Worm (Caenorhabditis elegans) whole organism, L4 larva: ENCODE measurements around the gene smf-3.
A peak's percentile ranks its signal among the peaks of the same experiment; 100 is the strongest.

ENCODE experiments used
- D1046.2 ChIP-seq: fragments of 200-800 bp; sonication (Bioruptor generic); IDR thresholded peaks from 2 replicates; pipeline ENCODE4 v1.3.6; 2022; ENCODE audit warnings: missing genetic modification characterization, missing compliant biosample characterization
- F37D6.2 ChIP-seq: sonication (generic microtip); optimal IDR thresholded peaks from 2 replicates; lab custom pipeline; 2016; ENCODE audit warnings: mild to moderate bottlenecking, missing genetic modification characterization, missing compliant biosample characterization
- R02D3.7 ChIP-seq: fragments of 150-350 bp; sonication (generic microtip); optimal IDR thresholded peaks from 3 replicates; lab custom pipeline; 2014; ENCODE audit warnings: missing biosample characterization, missing genetic modification characterization
- T20F7.1 ChIP-seq: fragments of 200-800 bp; sonication (Bioruptor generic); optimal IDR thresholded peaks from 2 replicates; lab custom pipeline; 2018; ENCODE audit warnings: mild to moderate bottlenecking, missing genetic modification characterization, missing compliant biosample characterization
- T26A8.4 ChIP-seq: fragments of 200-800 bp; sonication (Bioruptor generic); IDR thresholded peaks from 2 replicates; pipeline ENCODE4 v1.3.6; 2022; ENCODE audit warnings: missing genetic modification characterization, missing compliant biosample characterization
- Y48G9A.11 ChIP-seq: fragments of 200-800 bp; sonication (Bioruptor generic); IDR thresholded peaks from 2 replicates; pipeline ENCODE4 v1.3.6; 2022; ENCODE audit warnings: missing genetic modification reagents, missing genetic modification characterization, missing compliant biosample characterization
- aly-2 ChIP-seq: sonication (generic microtip); optimal IDR thresholded peaks from 2 replicates; lab custom pipeline; 2018; ENCODE audit warnings: missing biosample characterization, missing genetic modification characterization
- attf-4 ChIP-seq: sonication (generic microtip); optimal IDR thresholded peaks from 3 replicates; lab custom pipeline; 2017; ENCODE audit warnings: missing biosample characterization, missing genetic modification characterization
- ceh-20 ChIP-seq: fragments of 200-800 bp; sonication (Bioruptor generic); IDR thresholded peaks from 2 replicates; pipeline ENCODE4 v1.3.6; 2022; ENCODE audit warnings: missing genetic modification reagents, missing genetic modification characterization, missing compliant biosample characterization
- ceh-32 ChIP-seq: sonication (generic microtip); optimal IDR thresholded peaks from 2 replicates; lab custom pipeline; 2016; ENCODE audit warnings: mild to moderate bottlenecking, missing genetic modification characterization, missing compliant biosample characterization; ENCODE audit not compliant: poor library complexity
- ceh-44 ChIP-seq: fragments of 200-800 bp; sonication (Bioruptor generic); IDR thresholded peaks from 2 replicates; pipeline ENCODE4 v1.3.6; 2022; ENCODE audit warnings: missing genetic modification reagents, missing genetic modification characterization, missing compliant biosample characterization
- ceh-62 ChIP-seq: sonication (generic microtip); optimal IDR thresholded peaks from 2 replicates; lab custom pipeline; 2017; ENCODE audit warnings: missing biosample characterization, missing genetic modification characterization
- ceh-82 ChIP-seq: sonication (generic microtip); optimal IDR thresholded peaks from 2 replicates; lab custom pipeline; 2017; ENCODE audit warnings: missing biosample characterization, missing genetic modification characterization
- daf-16 ChIP-seq, 3 experiments: sonication (generic microtip); optimal IDR thresholded peaks; 2 replicates each; lab custom pipeline; 2016 to 2017; ENCODE audit warnings: missing genetic modification characterization in 3 of 3, missing genetic modification reagents in 3 of 3, mild to moderate bottlenecking in 2 of 3, missing compliant biosample characterization in 2 of 3, missing biosample characterization in 1 of 3, moderate library complexity in 1 of 3
- daf-19 ChIP-seq: fragments of 200-800 bp; sonication (Bioruptor generic); conservative IDR thresholded peaks from 2 replicates; pipeline ENCODE4 v1.3.6; 2022; ENCODE audit warnings: missing genetic modification characterization, missing compliant biosample characterization
- dmd-6 ChIP-seq: fragments of 200-800 bp; sonication (Bioruptor generic); IDR thresholded peaks from 2 replicates; pipeline ENCODE4 v1.3.6; 2022; ENCODE audit warnings: missing genetic modification reagents, missing genetic modification characterization, missing compliant biosample characterization
- dmd-8 ChIP-seq: fragments of 200-800 bp; sonication (Bioruptor generic); IDR thresholded peaks from 2 replicates; pipeline ENCODE4 v1.3.6; 2022; ENCODE audit warnings: missing genetic modification characterization, missing compliant biosample characterization
- duxl-1 ChIP-seq: sonication (generic microtip); optimal IDR thresholded peaks from 2 replicates; lab custom pipeline; 2016; ENCODE audit warnings: mild to moderate bottlenecking, missing genetic modification characterization, moderate library complexity, missing compliant biosample characterization; ENCODE audit not compliant: poor library complexity
- egl-27 ChIP-seq: sonication (generic microtip); optimal IDR thresholded peaks from 3 replicates; lab custom pipeline; 2017; ENCODE audit warnings: missing biosample characterization, missing genetic modification reagents, missing genetic modification characterization
- egl-43 ChIP-seq: fragments of 200-800 bp; sonication (Bioruptor generic); IDR thresholded peaks from 2 replicates; pipeline ENCODE4 v1.3.6; 2022; ENCODE audit warnings: missing genetic modification reagents, missing genetic modification characterization, missing compliant biosample characterization
- fkh-10 ChIP-seq: fragments of 150-350 bp; optimal IDR thresholded peaks from 2 replicates; lab custom pipeline; 2014; ENCODE audit warnings: missing biosample characterization, missing genetic modification reagents, missing genetic modification characterization
- hif-1 ChIP-seq, 2 experiments: sonication (generic microtip); optimal IDR thresholded peaks; 2 replicates each; lab custom pipeline; 2016 to 2017; ENCODE audit warnings: missing compliant biosample characterization in 2 of 2, missing genetic modification characterization in 2 of 2, missing genetic modification reagents in 2 of 2, missing genotype in 2 of 2, mild to moderate bottlenecking in 1 of 2
- hlh-11 ChIP-seq: fragments of 200-800 bp; sonication (Bioruptor generic); optimal IDR thresholded peaks from 2 replicates; lab custom pipeline; 2018; ENCODE audit warnings: mild to moderate bottlenecking, missing genetic modification characterization, missing compliant biosample characterization
- hmg-1.1 ChIP-seq: fragments of 200-800 bp; sonication (Bioruptor generic); IDR thresholded peaks from 2 replicates; pipeline ENCODE4 v1.3.6; 2022; ENCODE audit warnings: missing genetic modification reagents, missing genetic modification characterization, missing compliant biosample characterization
- jun-1 ChIP-seq: fragments of 150-350 bp; optimal IDR thresholded peaks from 2 replicates; lab custom pipeline; 2014; ENCODE audit warnings: missing biosample characterization, missing genetic modification reagents, missing genetic modification characterization
- lim-7 ChIP-seq: fragments of 200-800 bp; sonication (Bioruptor generic); IDR thresholded peaks from 2 replicates; pipeline ENCODE4 v1.3.6; 2022; ENCODE audit warnings: missing genetic modification characterization, missing compliant biosample characterization
- lin-13 ChIP-seq: fragments of 150-350 bp; optimal IDR thresholded peaks from 2 replicates; lab custom pipeline; 2014; ENCODE audit warnings: missing biosample characterization, missing genetic modification reagents, missing genetic modification characterization
- lin-15B ChIP-seq: fragments of 150-350 bp; sonication (generic microtip); optimal IDR thresholded peaks from 3 replicates; lab custom pipeline; 2014; ENCODE audit warnings: missing biosample characterization, missing genetic modification characterization
- lin-29 ChIP-seq: fragments of 200-800 bp; sonication (Bioruptor generic); IDR thresholded peaks from 2 replicates; pipeline ENCODE4 v1.3.6; 2022; ENCODE audit warnings: missing genetic modification reagents, missing genetic modification characterization, missing compliant biosample characterization
- lin-39 ChIP-seq: fragments of 150-350 bp; optimal IDR thresholded peaks from 2 replicates; lab custom pipeline; 2014; ENCODE audit warnings: missing biosample characterization, missing genetic modification reagents, missing genetic modification characterization
- madf-5 ChIP-seq, 2 experiments: fragments of 200-800 bp; sonication (Bioruptor generic); IDR thresholded peaks; 2 replicates each; pipeline ENCODE4 v1.3.6; 2022; ENCODE audit warnings: missing compliant biosample characterization in 2 of 2, missing genetic modification characterization in 2 of 2
- madf-9 ChIP-seq: fragments of 200-800 bp; sonication (Bioruptor generic); conservative IDR thresholded peaks from 2 replicates; pipeline ENCODE4 v1.3.6; 2022; ENCODE audit warnings: missing genetic modification reagents, missing genetic modification characterization, missing compliant biosample characterization
- mxl-2 ChIP-seq: fragments of 200-800 bp; sonication (Bioruptor generic); conservative IDR thresholded peaks from 2 replicates; pipeline ENCODE4 v1.3.6; 2022; ENCODE audit warnings: missing genetic modification reagents, missing genetic modification characterization, missing compliant biosample characterization
- mxl-3 ChIP-seq: fragments of 200-800 bp; sonication (Bioruptor generic); optimal IDR thresholded peaks from 2 replicates; lab custom pipeline; 2018; ENCODE audit warnings: mild to moderate bottlenecking, missing genetic modification characterization, missing compliant biosample characterization
- nhr-11 ChIP-seq: fragments of 150-350 bp; optimal IDR thresholded peaks from 2 replicates; lab custom pipeline; 2014; ENCODE audit warnings: missing biosample characterization, missing genetic modification characterization
- nhr-111 ChIP-seq: fragments of 200-800 bp; sonication (Bioruptor generic); optimal IDR thresholded peaks from 2 replicates; lab custom pipeline; 2018; ENCODE audit warnings: mild to moderate bottlenecking, missing genetic modification characterization, missing compliant biosample characterization
- nhr-25 ChIP-seq: sonication (generic microtip); optimal IDR thresholded peaks from 2 replicates; lab custom pipeline; 2017; ENCODE audit warnings: missing genetic modification characterization, mild to moderate bottlenecking, missing compliant biosample characterization, antibody characterized with exemption, moderate library complexity, borderline replicate concordance; ENCODE audit not compliant: insufficient read depth
- nhr-6 ChIP-seq: fragments of 150-350 bp; optimal IDR thresholded peaks from 2 replicates; lab custom pipeline; 2014; ENCODE audit warnings: missing biosample characterization, missing genetic modification characterization
- nhr-77 ChIP-seq: fragments of 150-350 bp; optimal IDR thresholded peaks from 2 replicates; lab custom pipeline; 2014; ENCODE audit warnings: missing biosample characterization, missing genetic modification characterization
- pha-4 ChIP-seq, 2 experiments: fragments of 150-350 bp in 1 of 2; fragments of 200-800 bp in 1 of 2; sonication (Bioruptor generic) in 1 of 2; IDR thresholded peaks in 1 of 2; optimal IDR thresholded peaks in 1 of 2; 2 replicates each; pipeline versions ENCODE4 v1.3.6 to Lab custom; 2014 to 2022; ENCODE audit warnings: missing genetic modification characterization in 2 of 2, missing genetic modification reagents in 2 of 2, missing biosample characterization in 1 of 2, missing compliant biosample characterization in 1 of 2
- pqm-1 ChIP-seq: sonication (generic microtip); optimal IDR thresholded peaks from 2 replicates; lab custom pipeline; 2017; ENCODE audit warnings: missing biosample characterization, missing genetic modification characterization
- saeg-2 ChIP-seq: fragments of 200-800 bp; sonication (Bioruptor generic); IDR thresholded peaks from 2 replicates; pipeline ENCODE4 v1.3.6; 2022; ENCODE audit warnings: missing genetic modification reagents, missing genetic modification characterization, missing compliant biosample characterization
- set-16 ChIP-seq: fragments of 200-800 bp; sonication (Bioruptor generic); IDR thresholded peaks from 2 replicates; pipeline ENCODE4 v1.3.6; 2022; ENCODE audit warnings: missing genetic modification reagents, missing genetic modification characterization, missing compliant biosample characterization
- skn-1 ChIP-seq: fragments of 150-350 bp; optimal IDR thresholded peaks from 2 replicates; lab custom pipeline; 2014; ENCODE audit warnings: missing biosample characterization, missing genetic modification characterization
- spr-3 ChIP-seq: fragments of 200-800 bp; sonication (Bioruptor generic); optimal IDR thresholded peaks from 2 replicates; lab custom pipeline; 2018; ENCODE audit warnings: mild to moderate bottlenecking, missing genetic modification characterization, missing compliant biosample characterization
- tag-97 ChIP-seq: fragments of 200-800 bp; sonication (Bioruptor generic); IDR thresholded peaks from 2 replicates; pipeline ENCODE4 v1.3.6; 2022; ENCODE audit warnings: missing genetic modification characterization, missing compliant biosample characterization
- zip-2 ChIP-seq: fragments of 150-350 bp; optimal IDR thresholded peaks from 2 replicates; lab custom pipeline; 2014; ENCODE audit warnings: missing biosample characterization, missing genetic modification characterization
- ztf-7 ChIP-seq: fragments of 150-350 bp; optimal IDR thresholded peaks from 2 replicates; lab custom pipeline; 2014; ENCODE audit warnings: missing biosample characterization, missing genetic modification characterization

smf-3 gene

ce11 chrIV:2601988-2602861 lies 16.4 kb upstream of the smf-3 start (continued):
- TF ChIP-seq ceh-20 (GFP tag; lab: Robert Waterston, UW), result peak; percentile 99
- TF ChIP-seq lin-29 (GFP tag; lab: Robert Waterston, UW), result peak; percentile 88
- TF ChIP-seq pha-4 (GFP tag; IDR thresholded peaks at IDR 0.05; lab: Robert Waterston, UW), result peak; percentile 93
- peak; percentile 94 for TF ChIP-seq pha-4 (tag; optimal IDR thresholded peaks at IDR 0.05; lab: Kevin White, UChicago)
- peak; percentile 90 for TF ChIP-seq duxl-1 (tag; lab: Kevin White, UChicago)
- TF ChIP-seq lin-39 (tag; lab: Kevin White, UChicago), result no peak
- no peak for TF ChIP-seq lin-15B (tag; lab: Kevin White, UChicago)
- TF ChIP-seq daf-19 (GFP tag; lab: Robert Waterston, UW), result no peak
- peak; percentile 51 for TF ChIP-seq Y48G9A.11
- TF ChIP-seq skn-1 (tag; lab: Kevin White, UChicago), result peak; percentile 91
- TF ChIP-seq mxl-3 (GFP tag; lab: Kevin White, UChicago), result peak; percentile 84
- peak; percentile 98 for TF ChIP-seq nhr-77 (tag; lab: Kevin White, UChicago)
- TF ChIP-seq hif-1 (tag; optimal IDR thresholded peaks at IDR 0.05; lab: Kevin White, UChicago), result peak; percentile 78 to 94
- TF ChIP-seq ztf-7, result peak; percentile 90
- TF ChIP-seq egl-27 (tag; lab: Kevin White, UChicago), result no peak
- TF ChIP-seq saeg-2, result peak; percentile 93
- peak; percentile 82 for TF ChIP-seq egl-43
- peak; percentile 93 for TF ChIP-seq madf-9 (GFP tag; lab: Robert Waterston, UW)
- peak; percentile 99 for TF ChIP-seq dmd-6 (GFP tag; lab: Robert Waterston, UW)
- TF ChIP-seq ceh-82 (tag; lab: Kevin White, UChicago), result no peak
- no peak for TF ChIP-seq R02D3.7 (tag; lab: Kevin White, UChicago)
- peak; percentile 84 for TF ChIP-seq lin-13
- peak; percentile 96 for TF ChIP-seq mxl-2 (GFP tag; lab: Robert Waterston, UW)
- no peak for TF ChIP-seq attf-4
- no peak for TF ChIP-seq nhr-111
- peak; percentile 95 for TF ChIP-seq jun-1 (tag; lab: Kevin White, UChicago)
- no peak for TF ChIP-seq ceh-32 (tag; lab: Kevin White, UChicago)
- no peak for TF ChIP-seq ceh-62
- TF ChIP-seq lim-7 (GFP tag; lab: Robert Waterston, UW), result peak; percentile 60; the same call in 1 of the 2 replicates
- TF ChIP-seq dmd-8 (GFP tag; lab: Robert Waterston, UW), result no peak
- 0 out of 2 replicates have a peak, but pooled peaks have one; percentile 37 for TF ChIP-seq ceh-44
- peak; percentile 96 for TF ChIP-seq T26A8.4 (GFP tag; lab: Robert Waterston, UW)
- no peak for TF ChIP-seq tag-97 (GFP tag; lab: Robert Waterston, UW)
- TF ChIP-seq F37D6.2, result peak; percentile 62
- no peak for TF ChIP-seq aly-2
- peak; percentile 95 for TF ChIP-seq hmg-1.1 (GFP tag; lab: Robert Waterston, UW)
- peak; percentile 59 to 90 for TF ChIP-seq daf-16 (GFP tag; optimal IDR thresholded peaks at IDR 0.05; lab: Kevin White, UChicago)
- TF ChIP-seq daf-16 (tag; optimal IDR thresholded peaks at IDR 0.05; lab: Kevin White, UChicago), result peak; percentile 97
- peak; percentile 86 for TF ChIP-seq set-16 (GFP tag; lab: Robert Waterston, UW)
- TF ChIP-seq zip-2 (tag; lab: Kevin White, UChicago), result peak; percentile 84
- peak; percentile 100 for TF ChIP-seq hlh-11 (tag; lab: Kevin White, UChicago)
- TF ChIP-seq spr-3 (GFP tag; lab: Kevin White, UChicago), result peak; percentile 75
- peak; percentile 94 for TF ChIP-seq nhr-6 (tag; lab: Kevin White, UChicago)
- peak; percentile 91 for TF ChIP-seq T20F7.1
- peak; percentile 84 for TF ChIP-seq D1046.2 (GFP tag; lab: Robert Waterston, UW)
- peak; percentile 98 for TF ChIP-seq nhr-11 (tag; lab: Kevin White, UChicago)
- TF ChIP-seq madf-5 (GFP tag; IDR thresholded peaks at IDR 0.05; lab: Robert Waterston, UW), result peak; percentile 47 to 54; a peak in 1 of 4 replicates
- TF ChIP-seq fkh-10 (GFP tag; lab: Kevin White, UChicago), result peak; percentile 65
- TF ChIP-seq pqm-1, result peak; percentile 60
- TF ChIP-seq nhr-25 (tag; lab: Kevin White, UChicago), result peak; percentile 79
